Fruit fly (Drosophila melanogaster): ENCODE data around the gene CG3961.

dm6 chr3L:18836658-18837057 lies 53.6 kb downstream of the CG3961 start:
- TF ChIP-seq CG11617 (GFP tag; optimal IDR thresholded peaks at IDR 0.05) (no peak), CG7101 (tag; optimal IDR thresholded peaks at IDR 0.05) (no peak)

Measured in whole organism, adult.